Worm (Caenorhabditis elegans) whole organism, L1 larva: ENCODE data around the gene srab-14.

Experiments used
- efl-3 ChIP-seq: fragments of 200-800 bp; sonication (Bioruptor generic); optimal IDR thresholded peaks from 2 replicates; lab custom pipeline; 2018; ENCODE audit warnings: mild to moderate bottlenecking, missing genetic modification characterization, missing compliant biosample characterization
- grh-1 ChIP-seq: fragments of 200-800 bp; sonication (Bioruptor generic); IDR thresholded peaks from 2 replicates; pipeline ENCODE4 v1.3.6; 2022; ENCODE audit warnings: missing genetic modification reagents, missing genetic modification characterization, missing compliant biosample characterization
- lsy-2 ChIP-seq, 2 experiments: fragments of 150-350 bp; optimal IDR thresholded peaks; 2 replicates each; lab custom pipeline; 2014; ENCODE audit warnings: missing biosample characterization in 2 of 2, missing genetic modification characterization in 2 of 2
- nhr-11 ChIP-seq: fragments of 150-350 bp; optimal IDR thresholded peaks from 2 replicates; lab custom pipeline; 2014; ENCODE audit warnings: missing biosample characterization, missing genetic modification characterization
- nhr-76 ChIP-seq: sonication (generic microtip); optimal IDR thresholded peaks from 2 replicates; lab custom pipeline; 2017; ENCODE audit warnings: missing biosample characterization, missing genetic modification characterization
- zag-1 ChIP-seq: fragments of 150-350 bp; optimal IDR thresholded peaks from 2 replicates; lab custom pipeline; 2014; ENCODE audit warnings: missing biosample characterization, missing genetic modification characterization
- ztf-4 ChIP-seq: fragments of 150-350 bp; optimal IDR thresholded peaks from 2 replicates; lab custom pipeline; 2014; ENCODE audit warnings: missing biosample characterization, missing genetic modification characterization

- TF ChIP-seq ztf-4 (tag; lab: Kevin White, UChicago) (no peak), zag-1 (no peak), nhr-76 (tag; lab: Kevin White, UChicago) (no peak), efl-3 (GFP tag; lab: Kevin White, UChicago) (no peak), grh-1 (no peak), nhr-11 (no peak), lsy-2 (tag; optimal IDR thresholded peaks at IDR 0.05; lab: Kevin White, UChicago) (no peak)
These were observed 5.7 kb downstream of the srab-14 start, which contains the start of gene nas-23 for ce11 chrII:7493599-7493998.
